Worm (Caenorhabditis elegans) whole organism, young adult: ENCODE data around the gene acr-2.

Source experiments
- attf-6 ChIP-seq: fragments of 200-800 bp; sonication (Bioruptor generic); IDR thresholded peaks from 2 replicates; pipeline ENCODE4 v1.3.6; 2022; ENCODE audit warnings: missing genetic modification reagents, missing genetic modification characterization, missing compliant biosample characterization
- dpl-1 ChIP-seq: fragments of 150-350 bp; optimal IDR thresholded peaks from 2 replicates; lab custom pipeline; 2014; ENCODE audit warnings: missing biosample characterization, missing genetic modification reagents, missing genetic modification characterization
- madf-10 ChIP-seq: sonication (generic microtip); optimal IDR thresholded peaks from 2 replicates; lab custom pipeline; 2016; ENCODE audit warnings: mild to moderate bottlenecking, missing genetic modification characterization, missing compliant biosample characterization
- nfya-1 ChIP-seq: sonication (generic microtip); optimal IDR thresholded peaks from 2 replicates; lab custom pipeline; 2017; ENCODE audit warnings: antibody characterized with exemption, missing compliant biosample characterization, missing genetic modification characterization, borderline replicate concordance; ENCODE audit not compliant: insufficient read depth
- nhr-179 ChIP-seq: sonication (generic microtip); optimal IDR thresholded peaks from 2 replicates; lab custom pipeline; 2016; ENCODE audit warnings: mild to moderate bottlenecking, missing genetic modification characterization, missing compliant biosample characterization
- rec-8 ChIP-seq, 2 experiments: sonication (generic microtip); optimal IDR thresholded peaks; 2 replicates each; lab custom pipeline; 2016; ENCODE audit warnings: mild to moderate bottlenecking in 2 of 2, missing genetic modification characterization in 2 of 2, missing genetic modification reagents in 2 of 2, missing genotype in 2 of 2, missing biosample characterization in 1 of 2, missing compliant biosample characterization in 1 of 2, moderate library complexity in 1 of 2
- snpc-4 ChIP-seq, 5 experiments: fragments of 150-350 bp in 1 of 5; sonication (generic microtip) in 4 of 5; optimal IDR thresholded peaks; 2 replicates each; lab custom pipeline; 2014 to 2018; ENCODE audit warnings: missing genetic modification characterization in 5 of 5, missing biosample characterization in 3 of 5, antibody characterized with exemption in 2 of 5, mild to moderate bottlenecking in 2 of 5, missing compliant biosample characterization in 2 of 5, missing genotype in 2 of 5, moderate library complexity in 2 of 5, missing genetic modification reagents in 1 of 5
- ztf-18 ChIP-seq: sonication (generic microtip); optimal IDR thresholded peaks from 2 replicates; lab custom pipeline; 2016; ENCODE audit warnings: missing genotype, mild to moderate bottlenecking, missing genetic modification characterization, missing compliant biosample characterization

DNA sequence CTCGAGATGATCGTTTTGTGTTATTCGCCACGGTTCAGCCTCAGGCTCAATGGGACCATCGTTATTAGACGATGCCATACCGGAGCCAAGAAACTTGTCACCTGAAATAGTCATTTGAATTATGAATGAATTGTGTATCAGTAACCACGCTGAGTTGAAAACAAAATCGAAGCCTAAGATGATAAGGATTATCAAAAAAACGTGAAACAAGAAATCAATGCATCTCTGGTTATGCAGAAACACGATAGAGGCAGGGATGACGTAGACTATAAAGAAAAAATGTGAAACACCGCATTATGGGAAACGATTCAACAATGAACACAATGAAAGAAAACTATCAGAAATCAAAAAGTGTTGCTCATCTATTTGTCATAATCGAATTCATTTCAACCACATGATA lies 20.6 kb downstream of the acr-2 start, which contains the start of gene smf-1:
- TF ChIP-seq madf-10 (no peak), snpc-4 (GFP tag; optimal IDR thresholded peaks at IDR 0.05; lab: Kevin White, UChicago) (no peak), snpc-4 (tag; optimal IDR thresholded peaks at IDR 0.05; lab: Kevin White, UChicago) (no peak), dpl-1 (GFP tag; lab: Kevin White, UChicago) (no peak), nhr-179 (no peak), ztf-18 (no peak), rec-8 (tag; optimal IDR thresholded peaks at IDR 0.05; lab: Kevin White, UChicago) (no peak), attf-6 (GFP tag; lab: Robert Waterston, UW) (no peak), nfya-1 (no peak)
